Fruit fly (Drosophila melanogaster) whole organism, embryonic: ENCODE data around the gene CG14234.
A peak's percentile ranks its signal among the peaks of the same experiment; 100 is the strongest.

ENCODE experiments used
- Ada2b ChIP-seq: fragments of 200-800 bp; sonication (Bioruptor generic); IDR thresholded peaks from 2 replicates; pipeline ENCODE4 v1.3.6; 2022; ENCODE audit warnings: missing biosample characterization, missing genetic modification characterization
- CG10147 ChIP-seq: fragments of 200-800 bp; sonication (Bioruptor generic); optimal IDR thresholded peaks from 2 replicates; lab custom pipeline; 2019; ENCODE audit warnings: missing biosample characterization, mild to moderate bottlenecking, missing genetic modification characterization, moderate library complexity
- CG10366 ChIP-seq: fragments of 200-800 bp; sonication (Bioruptor generic); IDR thresholded peaks from 2 replicates; pipeline ENCODE4 v1.3.6; 2022; ENCODE audit warnings: missing biosample characterization, missing genetic modification characterization
- CG10462 ChIP-seq: fragments of 200-800 bp; sonication (Bioruptor generic); optimal IDR thresholded peaks from 2 replicates; lab custom pipeline; 2016; ENCODE audit warnings: missing biosample characterization, missing genetic modification characterization
- CG1233 ChIP-seq: fragments of 200-800 bp; sonication (Bioruptor generic); optimal IDR thresholded peaks from 4 replicates; lab custom pipeline; 2018; ENCODE audit warnings: missing biosample characterization, mild to moderate bottlenecking, missing genetic modification characterization
- CG16779 ChIP-seq: fragments of 200-800 bp; sonication (Bioruptor generic); IDR thresholded peaks from 2 replicates; pipeline ENCODE4 v1.3.6; 2022; ENCODE audit warnings: missing biosample characterization, missing genetic modification characterization
- CG16815 ChIP-seq: fragments of 200-800 bp; sonication (Bioruptor generic); optimal IDR thresholded peaks from 3 replicates; lab custom pipeline; 2017; ENCODE audit warnings: missing biosample characterization, mild to moderate bottlenecking, missing genetic modification characterization
- CG17328 ChIP-seq: fragments of 200-800 bp; sonication (Bioruptor generic); IDR thresholded peaks from 2 replicates; pipeline ENCODE4 v1.3.6; 2022; ENCODE audit warnings: missing biosample characterization, missing genetic modification characterization
- CG17385 ChIP-seq: fragments of 200-800 bp; sonication (Bioruptor generic); optimal IDR thresholded peaks from 3 replicates; lab custom pipeline; 2018; ENCODE audit warnings: missing biosample characterization, mild to moderate bottlenecking, missing genetic modification characterization
- CG17802 ChIP-seq: fragments of 200-800 bp; sonication (Bioruptor generic); optimal IDR thresholded peaks from 2 replicates; lab custom pipeline; 2018; ENCODE audit warnings: missing biosample characterization, mild to moderate bottlenecking, missing genetic modification characterization, moderate library complexity
- CG18262 ChIP-seq: fragments of 200-800 bp; optimal IDR thresholded peaks from 3 replicates; lab custom pipeline; 2019; ENCODE audit warnings: missing biosample characterization, mild to moderate bottlenecking, missing genetic modification characterization, moderate library complexity
- CG32772 ChIP-seq: fragments of 200-800 bp; sonication (Bioruptor generic); IDR thresholded peaks from 2 replicates; pipeline ENCODE4 v1.3.6; 2022; ENCODE audit warnings: missing biosample characterization, missing genetic modification characterization
- CG3838 ChIP-seq: fragments of 200-800 bp; sonication (Bioruptor generic); optimal IDR thresholded peaks from 3 replicates; lab custom pipeline; 2016; ENCODE audit warnings: missing biosample characterization, missing genetic modification characterization
- CG4360 ChIP-seq: fragments of 200-800 bp; sonication (Bioruptor generic); IDR thresholded peaks from 2 replicates; pipeline ENCODE4 v1.3.6; 2022; ENCODE audit warnings: missing biosample characterization, missing genetic modification characterization
- CG4707 ChIP-seq: fragments of 200-800 bp; sonication (Bioruptor generic); optimal IDR thresholded peaks from 2 replicates; lab custom pipeline; 2018; ENCODE audit warnings: missing biosample characterization, mild to moderate bottlenecking, missing genetic modification characterization, moderate library complexity
- CG7271 ChIP-seq: fragments of 200-800 bp; sonication (Bioruptor generic); optimal IDR thresholded peaks from 2 replicates; lab custom pipeline; 2018; ENCODE audit warnings: missing biosample characterization, mild to moderate bottlenecking, missing genetic modification characterization, moderate library complexity
- CG7963 ChIP-seq: fragments of 200-800 bp; sonication (Bioruptor generic); IDR thresholded peaks from 3 replicates; pipeline ENCODE4 v1.3.6; 2022; ENCODE audit warnings: missing biosample characterization, missing genetic modification characterization; ENCODE audit not compliant: partially characterized antibody
- CG8089 ChIP-seq: fragments of 200-800 bp; sonication (Bioruptor generic); optimal IDR thresholded peaks from 3 replicates; lab custom pipeline; 2016; ENCODE audit warnings: missing biosample characterization, missing genetic modification characterization
- CG8290 ChIP-seq, 3 experiments: fragments of 200-800 bp; sonication (Bioruptor generic); optimal IDR thresholded peaks; 2 replicates each; lab custom pipeline; 2016 to 2019; ENCODE audit warnings: missing biosample characterization in 3 of 3, missing genetic modification characterization in 3 of 3, mild to moderate bottlenecking in 2 of 3, moderate library complexity in 1 of 3
- CG8924 ChIP-seq: fragments of 200-800 bp; optimal IDR thresholded peaks from 3 replicates; lab custom pipeline; 2019; ENCODE audit warnings: missing biosample characterization, mild to moderate bottlenecking, missing genetic modification characterization, moderate library complexity
- D ChIP-seq, 2 experiments: fragments of 200-800 bp in 1 of 2; fragments of >200 bp in 1 of 2; sonication (Bioruptor generic) in 1 of 2; optimal IDR thresholded peaks; 2 replicates in 1 of 2; 3 replicates in 1 of 2; lab custom pipeline; 2017; ENCODE audit warnings: mild to moderate bottlenecking in 1 of 2, missing biosample characterization in 1 of 2, missing genetic modification characterization in 1 of 2, missing genetic modification reagents in 1 of 2
- Dip3 ChIP-seq: fragments of 200-800 bp; sonication (Bioruptor generic); optimal IDR thresholded peaks from 3 replicates; lab custom pipeline; 2016; ENCODE audit warnings: missing biosample characterization, missing genetic modification characterization
- Fer2 ChIP-seq: fragments of 200-800 bp; sonication (Bioruptor generic); optimal IDR thresholded peaks from 2 replicates; lab custom pipeline; 2018; ENCODE audit warnings: missing biosample characterization, mild to moderate bottlenecking, missing genetic modification characterization, moderate library complexity
- GATAe ChIP-seq: fragments of 200-800 bp; sonication (Bioruptor generic); conservative IDR thresholded peaks from 2 replicates; pipeline ENCODE4 v1.3.6; 2022; ENCODE audit warnings: missing biosample characterization, missing genetic modification characterization
- Hand ChIP-seq: fragments of 200-800 bp; sonication (Bioruptor generic); optimal IDR thresholded peaks from 2 replicates; lab custom pipeline; 2017; ENCODE audit warnings: mild to moderate bottlenecking, missing biosample characterization, missing genetic modification reagents, missing genetic modification characterization
- Lhr ChIP-seq: fragments of 200-800 bp; sonication (Bioruptor generic); optimal IDR thresholded peaks from 3 replicates; lab custom pipeline; 2017; ENCODE audit warnings: mild to moderate bottlenecking, missing biosample characterization, missing genetic modification reagents, missing genetic modification characterization
- Med ChIP-seq: fragments of 200-800 bp; sonication (Bioruptor generic); peaks from one replicate; lab custom pipeline; 2016; ENCODE audit warnings: missing biosample characterization, missing genetic modification characterization, mild to moderate bottlenecking, inconsistent platforms, moderate library complexity
- Ptx1 ChIP-seq: fragments of 200-800 bp; sonication (Bioruptor generic); IDR thresholded peaks from 2 replicates; pipeline ENCODE4 v1.3.6; 2022; ENCODE audit warnings: missing biosample characterization, missing genetic modification characterization
- Scr ChIP-seq: fragments of 200-800 bp; sonication (Bioruptor generic); IDR thresholded peaks from 2 replicates; pipeline ENCODE4 v1.3.6; 2022; ENCODE audit warnings: missing biosample characterization, missing genetic modification characterization; ENCODE audit not compliant: partially characterized antibody
- Spps ChIP-seq: fragments of 200-800 bp; sonication (Bioruptor generic); optimal IDR thresholded peaks from 2 replicates; lab custom pipeline; 2018; ENCODE audit warnings: missing biosample characterization, mild to moderate bottlenecking, missing genetic modification characterization
- Trl ChIP-seq, 3 experiments: fragments of >200 bp in 2 of 3; fragments of 200-800 bp in 1 of 3; sonication (Bioruptor generic) in 1 of 3; optimal IDR thresholded peaks; 2 replicates in 1 of 3; 3 replicates in 2 of 3; lab custom pipeline; 2016 to 2017; ENCODE audit warnings: missing biosample characterization in 1 of 3, missing genetic modification characterization in 1 of 3
- al ChIP-seq: fragments of 200-800 bp; sonication (Bioruptor generic); IDR thresholded peaks from 2 replicates; pipeline ENCODE4 v1.3.6; 2022; ENCODE audit warnings: missing biosample characterization, missing genetic modification characterization
- cg ChIP-seq: fragments of 200-800 bp; sonication (Bioruptor generic); optimal IDR thresholded peaks from 3 replicates; lab custom pipeline; 2019; ENCODE audit warnings: missing biosample characterization, mild to moderate bottlenecking, missing genetic modification characterization, moderate library complexity
- chn ChIP-seq: fragments of 200-800 bp; sonication (Bioruptor generic); optimal IDR thresholded peaks from 2 replicates; lab custom pipeline; 2016; ENCODE audit warnings: missing biosample characterization, missing genetic modification characterization
- dmrt11E ChIP-seq: fragments of 200-800 bp; sonication (Bioruptor generic); optimal IDR thresholded peaks from 3 replicates; lab custom pipeline; 2018; ENCODE audit warnings: missing biosample characterization, mild to moderate bottlenecking, missing genetic modification characterization, moderate library complexity
- esg ChIP-seq: fragments of 200-800 bp; sonication (Bioruptor generic); conservative IDR thresholded peaks from 2 replicates; pipeline ENCODE4 v1.3.6; 2022; ENCODE audit warnings: missing biosample characterization, missing genetic modification characterization
- fru ChIP-seq: fragments of >200 bp; optimal IDR thresholded peaks from 2 replicates; lab custom pipeline; 2017
- gce ChIP-seq: fragments of 200-800 bp; sonication (Bioruptor generic); IDR thresholded peaks from 3 replicates; pipeline ENCODE4 v1.3.6; 2022; ENCODE audit warnings: missing biosample characterization, missing genetic modification characterization
- gcm2 ChIP-seq: fragments of 200-800 bp; sonication (Bioruptor generic); optimal IDR thresholded peaks from 2 replicates; lab custom pipeline; 2016; ENCODE audit warnings: missing biosample characterization, missing genetic modification characterization
- hkb ChIP-seq, 2 experiments: fragments of 200-800 bp in 1 of 2; fragments of >200 bp in 1 of 2; sonication (Bioruptor generic) in 1 of 2; IDR thresholded peaks in 1 of 2; optimal IDR thresholded peaks in 1 of 2; 2 replicates each; pipeline versions ENCODE4 v1.3.6 to Lab custom; 2017 to 2022; ENCODE audit warnings: missing biosample characterization in 1 of 2, missing genetic modification characterization in 1 of 2
- ind ChIP-seq: fragments of 200-800 bp; sonication (Bioruptor generic); optimal IDR thresholded peaks from 3 replicates; lab custom pipeline; 2016; ENCODE audit warnings: missing biosample characterization, missing genetic modification characterization
- insv ChIP-seq, 2 experiments: fragments of 200-800 bp; sonication (Bioruptor generic); optimal IDR thresholded peaks; 3 replicates each; lab custom pipeline; 2016 to 2018; ENCODE audit warnings: missing biosample characterization in 2 of 2, missing genetic modification characterization in 2 of 2
- nerfin-1 ChIP-seq: fragments of 200-800 bp; sonication (Bioruptor generic); optimal IDR thresholded peaks from 3 replicates; lab custom pipeline; 2019; ENCODE audit warnings: missing biosample characterization, mild to moderate bottlenecking, missing genetic modification characterization, moderate library complexity
- nom ChIP-seq: fragments of 200-800 bp; sonication (Bioruptor generic); optimal IDR thresholded peaks from 2 replicates; lab custom pipeline; 2017; ENCODE audit warnings: missing biosample characterization, missing genetic modification characterization, mild to moderate bottlenecking, moderate library complexity, missing genetic modification reagents
- onecut ChIP-seq: fragments of 200-800 bp; sonication (Bioruptor generic); IDR thresholded peaks from 2 replicates; pipeline ENCODE4 v1.3.6; 2022; ENCODE audit warnings: missing biosample characterization, missing genetic modification characterization
- salm ChIP-seq: fragments of 200-800 bp; sonication (Bioruptor generic); optimal IDR thresholded peaks from 2 replicates; lab custom pipeline; 2018; ENCODE audit warnings: missing biosample characterization, mild to moderate bottlenecking, missing genetic modification characterization
- sob ChIP-seq: fragments of 200-800 bp; sonication (Bioruptor generic); IDR thresholded peaks from 2 replicates; pipeline ENCODE4 v1.3.6; 2022; ENCODE audit warnings: missing biosample characterization, missing genetic modification characterization
- sqz ChIP-seq: fragments of 200-800 bp; sonication (Bioruptor generic); optimal IDR thresholded peaks from 3 replicates; lab custom pipeline; 2018; ENCODE audit warnings: missing biosample characterization, mild to moderate bottlenecking, missing genetic modification characterization
- tap ChIP-seq: fragments of 200-800 bp; optimal IDR thresholded peaks from 3 replicates; lab custom pipeline; 2019; ENCODE audit warnings: missing biosample characterization, mild to moderate bottlenecking, missing genetic modification characterization, moderate library complexity
- trh ChIP-seq: fragments of 200-800 bp; sonication (Bioruptor generic); optimal IDR thresholded peaks from 2 replicates; lab custom pipeline; 2016; ENCODE audit warnings: missing biosample characterization, missing genetic modification characterization

CG14234 gene

DNA sequence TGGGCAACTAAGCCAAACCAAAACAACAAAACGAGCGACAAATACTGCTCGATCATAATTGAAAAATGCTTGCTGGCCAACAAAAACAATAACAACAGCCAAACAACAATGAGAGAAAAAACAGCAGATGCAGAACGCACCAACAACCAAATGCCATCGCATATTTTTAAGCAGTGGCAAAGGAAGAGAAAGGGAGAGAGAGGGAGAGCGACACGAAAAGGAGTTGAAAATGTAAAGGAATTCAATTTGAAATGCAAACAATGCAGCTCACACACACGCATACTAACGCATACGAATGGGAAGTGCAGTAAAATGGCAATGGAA, 53.2 kb downstream of the CG14234 start:
- TF ChIP-seq salm (tag; lab: Kevin White, UChicago) (no peak), Ptx1 (no peak), gce (no peak), CG8924 (tag; lab: Kevin White, UChicago) (no peak), chn (GFP tag; lab: Kevin White, UChicago) (no peak), CG16815 (GFP tag; lab: Kevin White, UChicago) (no peak), fru (lab: Kevin White, UChicago) (no peak), CG8290 (GFP tag; optimal IDR thresholded peaks at IDR 0.05; lab: Kevin White, UChicago) (no peak), CG8290 (tag; optimal IDR thresholded peaks at IDR 0.05; lab: Kevin White, UChicago) (no peak), Hand (GFP tag; lab: Kevin White, UChicago) (no peak), CG17802 (tag; lab: Kevin White, UChicago) (no peak), nom (GFP tag; lab: Kevin White, UChicago) (no peak), CG7271 (no peak), CG4707 (GFP tag; lab: Kevin White, UChicago) (no peak), trh (GFP tag; lab: Kevin White, UChicago) (no peak), CG32772 (GFP tag; lab: Robert Waterston, UW) (no peak), Scr (GFP tag; lab: Robert Waterston, UW) (no peak), dmrt11E (tag; lab: Kevin White, UChicago) (no peak), nerfin-1 (tag; lab: Kevin White, UChicago) (peak; percentile 62), sob (GFP tag; lab: Robert Waterston, UW) (no peak), Dip3 (no peak), Trl (optimal IDR thresholded peaks at IDR 0.05; lab: Kevin White, UChicago) (peak in 1 of 2 experiments; percentile 3), Trl (GFP tag; optimal IDR thresholded peaks at IDR 0.05; lab: Kevin White, UChicago) (no peak), Lhr (GFP tag; lab: Kevin White, UChicago) (no peak), CG17385 (GFP tag; lab: Kevin White, UChicago) (no peak), CG17328 (GFP tag; lab: Robert Waterston, UW) (no peak), CG16779 (GFP tag; lab: Robert Waterston, UW) (no peak), CG18262 (no peak), Spps (tag; lab: Kevin White, UChicago) (no peak), Ada2b (GFP tag; lab: Robert Waterston, UW) (no peak), CG4360 (peak; percentile 67), D (optimal IDR thresholded peaks at IDR 0.05; lab: Kevin White, UChicago) (peak; percentile 71), D (GFP tag; optimal IDR thresholded peaks at IDR 0.05; lab: Kevin White, UChicago) (no peak), CG7963 (GFP tag; lab: Robert Waterston, UW) (0 out of 3 replicates have a peak, but pooled peaks have one; percentile 13), Fer2 (tag; lab: Kevin White, UChicago) (no peak), ind (GFP tag; lab: Kevin White, UChicago) (no peak), CG3838 (no peak), CG8089 (GFP tag; lab: Kevin White, UChicago) (no peak), gcm2 (no peak), CG1233 (GFP tag; lab: Kevin White, UChicago) (no peak), insv (GFP tag; optimal IDR thresholded peaks at IDR 0.05; lab: Kevin White, UChicago) (no peak), esg (GFP tag; lab: Robert Waterston, UW) (no peak), CG10147 (GFP tag; lab: Kevin White, UChicago) (no peak), tap (tag; lab: Kevin White, UChicago) (no peak), al (GFP tag; lab: Robert Waterston, UW) (no peak), Med (GFP tag; lab: Kevin White, UChicago) (peak; percentile 42), CG10366 (GFP tag; lab: Robert Waterston, UW) (no peak), sqz (GFP tag; lab: Kevin White, UChicago) (no peak), cg (peak; percentile 17), onecut (no peak), hkb (optimal IDR thresholded peaks at IDR 0.05; lab: Kevin White, UChicago) (no peak), hkb (GFP tag; IDR thresholded peaks at IDR 0.05; lab: Robert Waterston, UW) (no peak), GATAe (GFP tag; lab: Robert Waterston, UW) (no peak), CG10462 (GFP tag; lab: Kevin White, UChicago) (no peak)
